Fruit fly (Drosophila melanogaster) whole organism, prepupa: ENCODE data around the gene Hs3st-B.

Experiments
- CG11294 ChIP-seq: fragments of 200-800 bp; sonication (Bioruptor generic); IDR thresholded peaks from 2 replicates; pipeline ENCODE4 v1.3.6; 2022; ENCODE audit warnings: missing biosample characterization, missing genetic modification characterization
- CG11762 ChIP-seq: fragments of 200-800 bp; sonication (Bioruptor generic); optimal IDR thresholded peaks from 3 replicates; lab custom pipeline; 2016; ENCODE audit warnings: missing biosample characterization, missing genetic modification characterization; ENCODE audit not compliant: insufficient read depth
- CG16779 ChIP-seq: fragments of 200-800 bp; sonication (Bioruptor generic); optimal IDR thresholded peaks from 3 replicates; lab custom pipeline; 2017; ENCODE audit warnings: missing biosample characterization, mild to moderate bottlenecking, missing genetic modification characterization
- Hr39 ChIP-seq: fragments of 200-800 bp; sonication (Bioruptor generic); optimal IDR thresholded peaks from 2 replicates; lab custom pipeline; 2016; ENCODE audit warnings: missing biosample characterization, missing genetic modification characterization
- Met ChIP-seq: fragments of 200-800 bp; sonication (Bioruptor generic); optimal IDR thresholded peaks from 3 replicates; lab custom pipeline; 2016; ENCODE audit warnings: missing biosample characterization, missing genetic modification characterization
- Sox15 ChIP-seq: fragments of 200-800 bp; sonication (Bioruptor generic); optimal IDR thresholded peaks from 3 replicates; lab custom pipeline; 2016; ENCODE audit warnings: missing biosample characterization, missing genetic modification characterization
- acj6 ChIP-seq: fragments of 200-800 bp; sonication (Bioruptor generic); optimal IDR thresholded peaks from 3 replicates; lab custom pipeline; 2016; ENCODE audit warnings: missing biosample characterization, missing genetic modification characterization
- dac ChIP-seq: fragments of 200-800 bp; sonication (Bioruptor generic); optimal IDR thresholded peaks from 2 replicates; lab custom pipeline; 2017; ENCODE audit warnings: missing biosample characterization, mild to moderate bottlenecking, missing genetic modification characterization
- fkh ChIP-seq: fragments of 200-800 bp; sonication (Bioruptor generic); optimal IDR thresholded peaks from 3 replicates; lab custom pipeline; 2017; ENCODE audit warnings: missing biosample characterization, mild to moderate bottlenecking, missing genetic modification characterization, moderate library complexity

- no peak for TF ChIP-seq Hr39 (GFP tag; lab: Kevin White, UChicago)
- no peak for TF ChIP-seq Sox15 (GFP tag; lab: Kevin White, UChicago)
- no peak for TF ChIP-seq CG11762
- TF ChIP-seq acj6: no peak
- no peak for TF ChIP-seq CG11294
- TF ChIP-seq Met: no peak
- TF ChIP-seq CG16779 (tag; lab: Kevin White, UChicago): no peak
- TF ChIP-seq dac: no peak
- no peak for TF ChIP-seq fkh (GFP tag; lab: Kevin White, UChicago)
Observed at dm6 chrX:19287784-19288183, 39.3 kb downstream of the Hs3st-B start.
